Worm (Caenorhabditis elegans): ENCODE measurements around the gene tag-131.

Gene tag-131

DNA sequence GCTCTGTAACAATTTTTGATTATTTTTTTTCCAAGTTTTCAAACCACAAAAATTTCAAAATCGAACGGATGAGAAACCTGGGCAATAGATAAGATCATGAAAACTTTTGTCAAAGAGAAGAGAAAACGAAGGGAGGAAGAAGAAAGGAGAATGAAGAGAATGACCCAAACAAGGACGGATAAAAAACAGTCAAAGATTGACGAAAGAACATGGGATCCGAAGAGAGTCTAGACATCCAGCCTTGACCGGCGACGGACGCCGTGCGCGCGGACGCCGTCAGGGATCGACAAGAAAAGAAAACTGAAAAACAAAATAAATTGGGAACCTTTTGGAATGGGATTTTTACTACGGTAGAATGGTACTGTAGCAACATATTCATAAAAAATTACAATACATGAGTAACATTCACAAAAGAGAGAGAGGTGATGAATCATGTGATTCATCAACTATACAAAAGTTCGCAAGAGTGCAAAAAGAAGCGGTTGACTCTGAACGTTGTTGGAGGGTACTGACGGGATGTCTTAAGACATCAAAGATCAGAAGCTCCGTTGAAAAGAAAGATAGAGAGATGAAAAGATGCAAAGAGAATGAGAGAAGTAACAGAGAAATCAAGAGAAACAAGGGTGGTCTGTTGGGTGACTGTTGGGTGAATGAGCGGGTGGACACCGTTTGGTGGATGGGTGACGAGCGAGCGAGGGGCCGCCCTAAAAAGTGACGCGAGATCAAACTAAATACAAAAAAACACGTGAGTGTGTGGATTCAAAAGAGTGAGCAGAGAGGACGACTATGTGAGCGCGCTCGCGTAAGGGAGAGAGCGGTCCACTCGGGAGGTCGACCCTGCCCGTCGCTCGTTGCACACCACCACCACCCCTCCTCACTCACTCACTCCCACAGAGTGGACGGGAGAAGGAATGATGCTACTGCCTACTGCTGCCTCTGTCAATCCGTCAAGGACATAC, 37.0 kb upstream of the tag-131 start, which contains the start of gene sup-26 (continued):
- TF ChIP-seq zip-4 (GFP tag; optimal IDR thresholded peaks at IDR 0.05) (peak; percentile 13), fkh-4 (tag; optimal IDR thresholded peaks at IDR 0.05; ENCODE audit: borderline replicate concordance) (no peak), xbp-1 (tag; optimal IDR thresholded peaks at IDR 0.05) (peak; percentile 17), sptf-1 (tag; optimal IDR thresholded peaks at IDR 0.05) (no peak), egl-13 (tag; optimal IDR thresholded peaks at IDR 0.05) (no peak), nhr-20 (tag; optimal IDR thresholded peaks at IDR 0.05) (peak; percentile 24), ceh-82 (tag; optimal IDR thresholded peaks at IDR 0.05) (peak in 1 of 3 experiments; percentile 3), nhr-71 (tag; optimal IDR thresholded peaks at IDR 0.05) (peak; percentile 68), nhr-76 (tag; optimal IDR thresholded peaks at IDR 0.05) (no peak), unc-62 (GFP tag; optimal IDR thresholded peaks at IDR 0.05) (no peak), pag-3 (tag; optimal IDR thresholded peaks at IDR 0.05; ENCODE audit: borderline replicate concordance, insufficient read depth) (no peak), isw-1 (GFP tag; IDR thresholded peaks at IDR 0.05) (no peak), swsn-7 (tag; optimal IDR thresholded peaks at IDR 0.05) (peak; percentile 49), grh-1 (GFP tag; IDR thresholded peaks at IDR 0.05) (0 out of 2 replicates have a peak, but pooled peaks have one; percentile 3), ztf-11 (tag; optimal IDR thresholded peaks at IDR 0.05) (peak in 1 of 2 experiments; percentile 62)

DNA sequence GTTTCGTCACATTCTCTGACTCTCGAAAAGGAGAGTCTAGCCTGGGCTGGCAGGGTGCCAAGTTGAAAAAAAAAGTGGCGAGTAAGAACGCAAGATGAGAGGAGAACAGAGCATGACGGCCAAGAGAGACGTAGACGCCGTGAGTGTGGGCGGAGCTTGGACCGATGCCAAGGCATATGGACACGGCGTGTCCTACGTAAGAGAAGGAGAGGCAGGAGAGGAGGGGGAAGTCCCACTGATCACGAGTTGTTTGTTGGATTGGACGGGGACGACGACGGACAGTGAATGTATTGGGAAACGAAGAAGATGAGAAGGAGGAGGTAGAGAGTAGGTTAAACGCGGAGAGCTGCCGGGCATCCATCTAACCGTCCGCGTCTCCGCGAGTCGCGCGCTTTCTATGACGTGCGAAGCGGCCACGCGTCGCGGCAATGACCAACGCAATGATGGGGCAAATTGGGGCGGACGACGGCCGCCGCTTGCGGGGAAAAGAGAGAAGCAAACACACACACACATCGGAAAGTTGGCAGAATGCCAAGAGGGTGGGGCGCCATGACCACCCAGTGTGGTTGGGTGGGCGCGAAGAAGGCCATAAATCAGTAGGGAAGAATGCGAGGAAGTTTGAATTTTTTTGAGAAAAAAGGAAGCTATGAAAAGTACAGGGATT, 35.4 kb upstream of the tag-131 start:
- TF ChIP-seq aly-2 (tag; optimal IDR thresholded peaks at IDR 0.05) (no peak), irx-1 (tag; optimal IDR thresholded peaks at IDR 0.05) (peak; percentile 97), mab-9 (GFP tag; IDR thresholded peaks at IDR 0.05) (peak; percentile 92), lin-15B (tag; optimal IDR thresholded peaks at IDR 0.05) (peak; percentile 48), unc-30 (tag; optimal IDR thresholded peaks at IDR 0.05) (peak; percentile 30), efl-3 (GFP tag; optimal IDR thresholded peaks at IDR 0.05) (peak; percentile 83), nhr-11 (tag; optimal IDR thresholded peaks at IDR 0.05) (peak; percentile 97), swsn-7 (tag; optimal IDR thresholded peaks at IDR 0.05) (peak; percentile 99), ceh-90 (tag; optimal IDR thresholded peaks at IDR 0.05) (peak; percentile 49), fkh-10 (GFP tag; optimal IDR thresholded peaks at IDR 0.05) (peak; percentile 92), nhr-28 (tag; optimal IDR thresholded peaks at IDR 0.05) (no peak), ceh-82 (tag; optimal IDR thresholded peaks at IDR 0.05) (peak; percentile 69 to 84 (median 73)), fos-1 (tag; optimal IDR thresholded peaks at IDR 0.05) (peak; percentile 73), dsc-1 (tag; optimal IDR thresholded peaks at IDR 0.05) (peak; percentile 99), fkh-8 (tag; optimal IDR thresholded peaks at IDR 0.05) (peak; percentile 99), xbp-1 (tag; optimal IDR thresholded peaks at IDR 0.05) (peak; percentile 98), unc-130 (tag; optimal IDR thresholded peaks at IDR 0.05) (peak; percentile 55), efl-1 (optimal IDR thresholded peaks at IDR 0.05) (peak; percentile 81 to 86), efl-1 (GFP tag; optimal IDR thresholded peaks at IDR 0.05 in 1 of 2) (peak; percentile 65 to 97), ceh-8 (GFP tag; optimal IDR thresholded peaks at IDR 0.05) (peak; percentile 97), hlh-4 (tag; optimal IDR thresholded peaks at IDR 0.05) (peak; percentile 72), blmp-1 (tag; optimal IDR thresholded peaks at IDR 0.05) (peak; percentile 65), tbx-2 (tag; optimal IDR thresholded peaks at IDR 0.05) (peak; percentile 100), dpl-1 (GFP tag; optimal IDR thresholded peaks at IDR 0.05) (peak; percentile 59 to 68 (median 68)), ztf-4 (tag; optimal IDR thresholded peaks at IDR 0.05) (peak; percentile 98), ceh-88 (GFP tag; IDR thresholded peaks at IDR 0.05) (peak; percentile 94), lir-3 (tag; optimal IDR thresholded peaks at IDR 0.05; ENCODE audit: poor library complexity) (peak; percentile 92), egl-27 (tag; optimal IDR thresholded peaks at IDR 0.05) (peak; percentile 90 to 99), nhr-85 (tag) (peak; percentile 100), nhr-47 (tag; optimal IDR thresholded peaks at IDR 0.05) (peak; percentile 99), ets-5 (GFP tag; IDR thresholded peaks at IDR 0.05) (no peak), grh-1 (GFP tag; IDR thresholded peaks at IDR 0.05) (peak; percentile 97), lsy-2 (tag; optimal IDR thresholded peaks at IDR 0.05) (peak; percentile 91 to 94), nhr-71 (tag; optimal IDR thresholded peaks at IDR 0.05) (peak; percentile 100), F16B12.6 (tag; optimal IDR thresholded peaks at IDR 0.05) (peak; percentile 14), C34B4.2 (tag; optimal IDR thresholded peaks at IDR 0.05) (peak; percentile 12), C16A3.4 (tag; optimal IDR thresholded peaks at IDR 0.05) (peak; percentile 91)
